Worm (Caenorhabditis elegans) whole organism, late embryonic: ENCODE results near the gene crls-1.

Source experiments
- C38D4.7 ChIP-seq: fragments of 200-800 bp; sonication (Bioruptor generic); optimal IDR thresholded peaks from 2 replicates; lab custom pipeline; 2018; ENCODE audit warnings: mild to moderate bottlenecking, missing genetic modification characterization, moderate library complexity, missing compliant biosample characterization
- ceh-2 ChIP-seq: sonication (generic microtip); optimal IDR thresholded peaks from 2 replicates; lab custom pipeline; 2016; ENCODE audit warnings: missing genotype, missing genetic modification characterization, missing compliant biosample characterization
- ceh-31 ChIP-seq: sonication (generic microtip); optimal IDR thresholded peaks from 2 replicates; lab custom pipeline; 2016; ENCODE audit warnings: missing genetic modification characterization, missing compliant biosample characterization
- ceh-45 ChIP-seq: fragments of 200-800 bp; sonication (Bioruptor generic); IDR thresholded peaks from 2 replicates; pipeline ENCODE4 v1.3.6; 2022; ENCODE audit warnings: missing genetic modification reagents, missing genetic modification characterization, missing compliant biosample characterization
- ceh-48 ChIP-seq: sonication (generic microtip); optimal IDR thresholded peaks from 2 replicates; lab custom pipeline; 2016; ENCODE audit warnings: missing genetic modification characterization, inconsistent platforms, missing compliant biosample characterization
- ets-4 ChIP-seq: sonication (generic microtip); optimal IDR thresholded peaks from 2 replicates; lab custom pipeline; 2016; ENCODE audit warnings: missing genetic modification characterization, missing compliant biosample characterization
- gmeb-2 ChIP-seq: sonication (generic microtip); optimal IDR thresholded peaks from 2 replicates; lab custom pipeline; 2016; ENCODE audit warnings: missing genetic modification characterization, inconsistent platforms, missing compliant biosample characterization
- hlh-15 ChIP-seq: sonication (generic microtip); optimal IDR thresholded peaks from 2 replicates; lab custom pipeline; 2016; ENCODE audit warnings: missing genetic modification characterization, missing compliant biosample characterization
- nhr-232 ChIP-seq: sonication (generic microtip); optimal IDR thresholded peaks from 2 replicates; lab custom pipeline; 2016; ENCODE audit warnings: missing genetic modification characterization, missing compliant biosample characterization
- unc-42 ChIP-seq: sonication (generic microtip); optimal IDR thresholded peaks from 2 replicates; lab custom pipeline; 2016; ENCODE audit warnings: missing genotype, missing genetic modification characterization, missing compliant biosample characterization
- ztf-16 ChIP-seq: sonication (generic microtip); optimal IDR thresholded peaks from 2 replicates; lab custom pipeline; 2017; ENCODE audit warnings: missing genetic modification characterization, missing compliant biosample characterization

Gene crls-1

DNA sequence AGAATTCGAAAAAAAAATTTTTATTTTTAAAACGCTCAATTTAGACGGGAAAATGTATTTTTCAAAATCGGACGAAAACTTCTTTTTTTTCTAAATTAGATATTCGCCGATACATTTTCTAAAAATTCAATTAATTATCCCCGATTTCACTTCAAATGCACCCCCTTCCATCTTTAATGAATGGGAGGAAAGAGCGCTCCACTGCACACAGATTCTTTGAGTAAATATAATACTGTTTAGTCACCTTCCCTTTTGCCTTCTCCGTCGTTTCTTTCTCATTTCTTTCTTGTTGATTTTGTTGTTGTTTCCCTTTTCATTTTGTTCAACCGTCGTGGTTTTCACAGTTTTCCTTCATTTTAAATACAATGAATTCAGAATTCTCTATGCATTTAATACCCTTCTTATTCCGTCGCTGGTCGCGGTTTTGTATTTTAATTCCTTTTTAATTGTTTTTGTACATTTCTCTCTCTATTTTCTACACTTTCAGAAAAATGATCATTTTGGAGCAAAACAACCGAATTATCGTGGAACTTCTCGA lies 47.8 kb downstream of the crls-1 start, which contains the start of gene arx-4:
TSS of gene arx-4 (plus strand) at position 488 of the 538 bp plus-strand sequence.
- TF ChIP-seq ceh-31 (tag; lab: Kevin White, UChicago) = peak; percentile 28
- no peak for TF ChIP-seq ztf-16
- TF ChIP-seq unc-42 (tag; lab: Kevin White, UChicago) = peak; percentile 95

DNA sequence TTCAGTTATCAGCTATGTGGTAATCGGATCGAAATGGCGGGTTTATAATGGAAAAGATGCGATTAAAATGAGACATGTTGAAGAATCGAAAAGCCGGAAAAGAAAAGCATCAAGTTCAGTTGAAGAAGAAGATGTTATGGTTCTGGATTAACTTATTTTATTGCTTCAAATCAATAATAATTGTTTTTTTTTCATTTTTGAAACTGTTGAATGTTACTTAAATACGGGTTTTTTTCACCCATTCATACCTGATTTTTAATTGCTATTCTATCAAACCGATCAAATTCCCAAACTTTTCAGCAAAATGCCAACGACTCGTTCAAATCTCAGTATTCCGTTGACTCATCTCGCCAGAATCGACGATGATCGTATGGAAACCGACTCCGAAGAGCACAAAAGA lies 49.8 kb downstream of the crls-1 start, which contains the start of gene exos-4.2:
TSS of gene exos-4.2 (plus strand) at position 301 of the 400 bp plus-strand sequence.
- TF ChIP-seq hlh-15 (tag; lab: Kevin White, UChicago) (no peak), nhr-232 (no peak), C38D4.7 (GFP tag; lab: Kevin White, UChicago) (no peak), ceh-45 (GFP tag; lab: Robert Waterston, UW) (no peak), ceh-48 (tag; lab: Kevin White, UChicago) (no peak), gmeb-2 (no peak), ets-4 (tag; lab: Kevin White, UChicago) (no peak), ceh-2 (tag; lab: Kevin White, UChicago) (no peak)
